Worm (Caenorhabditis elegans) whole organism, dauer: ENCODE results near the gene C53D6.7.

ENCODE experiments used
- unc-62 ChIP-seq: sonication (generic microtip); optimal IDR thresholded peaks from 2 replicates; lab custom pipeline; 2017; ENCODE audit warnings: missing biosample characterization, missing genetic modification reagents, missing genetic modification characterization

The C53D6.7 gene

ce11 chrIV:9020840-9021239 lies 16.1 kb downstream of the C53D6.7 start, which contains the start of gene C53D6.4:
Gene C53D6.4, minus strand, starts transcription at chrIV:9020940.
- TF ChIP-seq unc-62: no peak

ce11 chrIV:9016477-9016876 lies 20.5 kb downstream of the C53D6.7 start, which contains the start of gene acc-2:
Gene acc-2, plus strand, starts transcription at chrIV:9016777.
- no peak for TF ChIP-seq unc-62

DNA sequence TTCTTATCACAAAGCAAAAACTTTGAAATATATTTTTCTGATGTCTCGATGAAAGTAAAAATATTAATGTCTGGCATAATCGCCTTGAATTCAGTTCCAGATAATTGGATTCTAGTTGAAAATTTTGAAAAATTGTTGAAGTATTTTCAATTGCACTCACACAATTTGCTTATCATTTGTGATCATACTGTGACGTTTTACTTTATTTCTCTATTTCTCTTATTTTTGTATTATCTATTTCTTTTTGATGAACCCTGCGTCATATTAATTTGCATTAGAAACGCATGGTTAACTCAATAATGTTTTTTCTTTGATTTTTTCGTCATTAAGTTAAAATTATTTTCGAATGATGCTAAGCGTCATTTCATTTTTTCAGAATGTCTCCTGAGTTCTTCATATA lies 26.7 kb downstream of the C53D6.7 start, which contains the start of gene C53D6.11:
Gene C53D6.11, plus strand, starts transcription at position 328 of the 400 bp plus-strand sequence.
- TF ChIP-seq unc-62: no peak

DNA sequence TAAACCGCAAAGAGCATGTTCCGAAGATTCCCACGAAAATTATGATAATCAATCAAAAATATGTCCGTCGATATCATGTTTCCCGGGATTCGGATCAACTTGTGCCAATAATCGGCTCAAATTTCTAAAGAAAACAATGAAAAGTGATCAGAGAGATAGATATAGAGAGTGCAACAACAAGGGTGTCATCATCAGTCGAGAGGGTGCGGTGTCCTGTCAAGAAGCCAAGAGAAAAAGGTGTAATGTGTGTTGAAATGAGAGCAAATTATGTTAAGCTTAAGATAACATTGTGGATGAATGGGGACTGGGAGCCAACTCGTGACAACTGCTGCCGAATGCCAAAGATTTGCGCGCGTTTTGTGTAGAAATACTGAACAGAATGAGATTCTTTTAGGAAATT lies 29.0 kb downstream of the C53D6.7 start:
- TF ChIP-seq unc-62: no peak

ce11 chrIV:9005310-9005709 lies 31.7 kb downstream of the C53D6.7 start, which contains the start of gene unc-129:
Gene unc-129, minus strand, starts transcription at chrIV:9005410.
- TF ChIP-seq unc-62: no peak

DNA sequence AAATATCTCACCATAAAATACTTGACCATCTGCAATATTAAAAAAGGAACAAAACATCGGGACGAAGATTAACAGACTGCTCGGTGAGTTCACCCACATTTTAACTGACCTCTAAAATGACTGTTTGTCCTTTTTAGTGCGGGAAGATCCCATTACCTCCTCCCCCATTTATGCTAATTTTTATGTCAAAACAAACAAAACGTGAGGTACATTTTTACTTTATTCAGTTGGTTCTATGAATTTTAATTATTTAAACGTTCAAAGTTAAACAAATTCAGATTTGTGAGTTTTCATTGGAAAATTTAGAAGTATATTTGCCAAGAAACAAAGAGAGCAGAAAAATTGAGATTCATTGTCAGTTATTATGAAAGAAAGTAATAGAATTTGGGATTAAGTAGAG lies 34.3 kb downstream of the C53D6.7 start, which contains the start of gene C53D6.8:
Gene C53D6.8, minus strand, starts transcription at position 101 of the 400 bp plus-strand sequence.
- no peak for TF ChIP-seq unc-62

DNA sequence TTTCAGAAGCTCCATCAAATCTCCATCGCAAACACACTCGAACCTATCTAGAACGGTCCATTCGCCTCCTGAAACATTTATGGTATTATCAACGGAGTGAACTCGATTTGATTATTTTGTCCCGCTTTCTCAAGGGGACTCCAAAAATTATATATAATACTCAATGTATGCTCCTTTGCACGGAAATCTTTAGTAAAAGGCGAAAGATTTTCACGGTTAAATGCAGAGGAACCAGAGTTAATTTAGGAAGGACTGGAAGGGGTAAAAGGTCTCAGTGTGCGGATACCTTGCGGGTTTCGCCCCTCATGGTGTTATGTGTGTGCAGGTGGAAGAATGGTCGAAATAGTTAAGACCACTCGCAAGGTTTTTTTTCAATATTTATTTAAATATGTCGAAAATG lies 35.8 kb downstream of the C53D6.7 start:
- no peak for TF ChIP-seq unc-62

DNA sequence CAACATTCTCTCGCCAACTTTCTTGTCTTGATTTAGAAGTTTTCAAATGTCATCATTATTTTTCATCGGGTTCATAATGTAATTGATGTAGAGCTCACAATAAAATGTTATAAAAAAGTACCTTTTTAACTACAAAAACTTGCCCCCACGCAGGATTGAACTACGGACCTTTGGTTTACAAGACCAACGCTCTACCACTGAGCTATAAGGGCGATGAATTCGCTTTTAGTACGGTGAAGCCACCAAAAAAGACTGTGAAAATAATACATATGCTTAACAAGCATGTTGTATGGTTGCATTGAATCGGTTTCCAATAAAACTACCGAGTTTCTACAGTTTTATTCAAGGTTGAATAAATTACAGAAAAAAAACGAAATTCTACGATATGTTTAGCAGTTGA lies 36.3 kb downstream of the C53D6.7 start:
- no peak for TF ChIP-seq unc-62

ce11 chrIV:8994487-8994886 lies 42.5 kb downstream of the C53D6.7 start:
- no peak for TF ChIP-seq unc-62

DNA sequence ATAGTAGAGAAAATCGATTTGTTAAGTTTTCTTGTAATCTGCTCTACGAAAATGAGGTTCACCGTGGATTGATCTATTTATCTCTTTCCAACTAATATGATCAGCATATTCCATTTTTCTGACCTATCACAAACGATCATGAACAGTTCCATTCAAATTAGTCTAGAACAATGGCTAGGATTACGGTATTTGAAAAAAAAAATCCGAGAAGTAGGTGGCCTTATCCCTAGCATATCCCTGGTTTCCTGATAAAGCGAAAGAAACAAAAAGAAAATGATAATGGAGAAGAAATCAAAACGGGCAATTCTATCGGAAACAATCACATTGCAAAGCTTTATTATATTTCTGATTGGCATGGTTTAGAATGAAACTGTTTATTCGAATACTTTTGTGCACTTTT lies 44.2 kb downstream of the C53D6.7 start, which contains the start of gene mltn-12:
Gene mltn-12, plus strand, starts transcription at position 301 of the 400 bp plus-strand sequence.
- TF ChIP-seq unc-62: no peak

DNA sequence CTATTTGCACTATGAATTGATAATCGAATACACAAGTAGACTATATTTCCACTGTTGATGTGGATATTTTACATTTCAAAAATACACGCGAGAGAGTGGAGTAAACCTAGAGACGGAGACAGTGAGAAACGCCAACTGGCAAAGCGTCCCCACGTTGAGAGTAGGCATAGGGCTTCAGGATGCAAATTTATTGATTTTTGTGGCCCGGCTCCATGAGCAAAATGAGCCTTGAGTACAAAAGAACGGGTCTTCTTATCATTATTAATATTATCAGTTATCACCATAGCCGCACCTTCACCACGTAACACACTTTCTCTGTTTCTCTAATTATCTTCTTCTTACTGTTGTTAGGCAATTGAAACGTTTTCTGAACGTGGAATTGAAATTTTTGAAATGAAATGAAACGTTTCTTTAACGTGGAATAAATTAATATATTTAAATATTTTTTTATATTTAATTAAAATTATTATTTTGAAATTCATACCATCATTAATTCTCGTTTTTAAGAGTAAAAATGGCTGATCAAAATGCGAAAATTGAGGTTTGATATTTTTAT lies 50.1 kb downstream of the C53D6.7 start, which contains the start of gene bre-1:
Gene bre-1, plus strand, starts transcription at position 506 of the 556 bp plus-strand sequence.
- no peak for TF ChIP-seq unc-62
